Fruit fly (Drosophila melanogaster): ENCODE data around the gene CCT4.

CCT4 gene

DNA sequence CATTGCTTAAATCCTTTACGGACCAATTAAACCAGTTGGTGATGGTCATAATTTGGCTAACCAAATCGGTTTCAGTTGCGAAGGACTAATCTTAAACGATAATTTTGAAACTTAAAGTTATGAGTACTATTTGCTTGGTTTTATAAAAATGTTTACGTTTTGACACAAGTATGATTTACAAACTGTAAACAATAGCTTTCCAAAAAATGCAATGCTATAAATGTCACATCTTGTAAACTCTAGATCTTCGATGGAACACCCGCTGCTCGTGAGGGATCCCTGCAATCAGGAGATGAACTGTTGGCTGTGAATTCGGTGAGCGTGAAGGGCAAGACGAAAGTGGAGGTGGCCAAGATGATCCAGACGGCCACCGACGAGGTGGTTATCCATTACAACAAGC is 4.5 kb upstream of the CCT4 start, which contains the start of gene CG5781:
TSS of gene CG5781 (minus strand) at position 101 of the 400 bp plus-strand sequence.
- no peak for TF ChIP-seq noc (tag; optimal IDR thresholded peaks at IDR 0.05)

DNA sequence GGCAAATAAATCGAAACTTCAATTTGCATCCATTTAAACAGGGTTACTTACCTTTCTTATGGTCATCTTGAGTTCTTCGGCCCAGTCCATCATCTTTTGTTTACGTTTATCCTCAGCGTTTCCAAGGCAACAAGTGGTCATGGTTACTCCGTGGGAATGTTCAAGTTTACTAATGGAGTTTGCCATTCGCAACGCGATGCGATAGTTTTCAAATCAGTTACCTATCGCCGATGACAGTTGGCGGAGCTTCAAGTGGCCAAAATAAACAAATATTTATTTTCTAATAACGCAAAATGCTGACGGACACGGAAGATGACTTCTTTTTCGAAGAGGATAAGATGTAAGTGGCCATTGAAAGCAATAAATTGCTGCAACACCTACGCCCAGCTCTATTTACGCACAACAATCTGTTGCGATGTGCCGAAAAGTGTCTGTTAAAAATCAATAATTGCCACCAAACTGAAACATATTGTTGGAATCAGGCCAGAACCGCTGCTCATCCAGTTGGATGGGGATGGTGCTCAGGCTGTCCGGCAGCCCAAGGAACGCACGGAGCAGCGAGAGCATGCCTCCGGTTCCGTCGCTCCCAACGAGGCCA is 2.2 kb upstream of the CCT4 start, which contains the start of the genes IFT43 and PICK1:
TSS of gene IFT43 (minus strand) at position 166 of the 598 bp plus-strand sequence.
TSS of gene PICK1 (plus strand) at position 211 of the 598 bp plus-strand sequence.
- no peak for TF ChIP-seq noc (tag; optimal IDR thresholded peaks at IDR 0.05)

DNA sequence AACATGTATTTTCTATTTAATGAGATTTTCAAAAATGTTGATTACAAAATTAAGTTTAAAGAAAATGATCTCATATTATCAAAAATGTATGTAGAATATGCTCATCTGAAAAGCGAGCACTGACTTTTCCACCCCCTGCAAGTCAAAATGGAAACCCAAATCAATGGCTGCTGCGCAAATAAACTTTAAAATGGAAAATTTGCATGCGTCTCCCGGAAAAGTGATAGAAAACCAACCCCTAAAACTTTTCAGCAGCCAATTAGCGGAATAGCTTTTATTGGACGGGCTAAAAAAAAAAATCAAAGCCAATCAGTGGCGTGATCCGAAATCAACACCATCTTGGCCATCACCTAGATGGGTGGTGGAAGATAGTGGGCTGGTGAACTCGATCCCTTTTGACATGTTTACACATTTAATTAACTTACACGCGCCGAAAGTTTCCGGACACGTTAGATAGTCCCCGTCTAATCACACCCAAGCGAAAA is 3.4 kb downstream of the CCT4 start:
- TF ChIP-seq noc (tag; optimal IDR thresholded peaks at IDR 0.05): no peak

DNA sequence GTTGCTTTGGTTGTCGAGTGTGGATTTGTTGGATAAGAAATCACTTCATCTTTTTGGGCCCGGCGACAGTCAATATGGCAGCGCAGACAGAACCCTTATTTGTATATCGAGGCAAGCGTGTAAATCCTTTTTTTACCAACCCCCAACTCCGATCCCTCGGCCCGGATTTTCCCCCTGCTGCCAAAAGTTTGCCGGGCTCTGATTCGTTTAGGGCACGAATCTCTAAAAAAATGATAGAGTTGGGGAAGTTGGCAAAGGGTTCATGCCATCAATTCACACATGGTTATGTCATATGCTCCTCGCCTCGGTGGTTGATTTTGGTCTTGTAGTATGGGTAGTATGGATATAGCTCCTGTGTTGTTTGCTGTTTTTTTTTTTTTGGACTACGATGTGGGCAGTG is 5.9 kb downstream of the CCT4 start:
- no peak for TF ChIP-seq noc (tag; optimal IDR thresholded peaks at IDR 0.05)

DNA sequence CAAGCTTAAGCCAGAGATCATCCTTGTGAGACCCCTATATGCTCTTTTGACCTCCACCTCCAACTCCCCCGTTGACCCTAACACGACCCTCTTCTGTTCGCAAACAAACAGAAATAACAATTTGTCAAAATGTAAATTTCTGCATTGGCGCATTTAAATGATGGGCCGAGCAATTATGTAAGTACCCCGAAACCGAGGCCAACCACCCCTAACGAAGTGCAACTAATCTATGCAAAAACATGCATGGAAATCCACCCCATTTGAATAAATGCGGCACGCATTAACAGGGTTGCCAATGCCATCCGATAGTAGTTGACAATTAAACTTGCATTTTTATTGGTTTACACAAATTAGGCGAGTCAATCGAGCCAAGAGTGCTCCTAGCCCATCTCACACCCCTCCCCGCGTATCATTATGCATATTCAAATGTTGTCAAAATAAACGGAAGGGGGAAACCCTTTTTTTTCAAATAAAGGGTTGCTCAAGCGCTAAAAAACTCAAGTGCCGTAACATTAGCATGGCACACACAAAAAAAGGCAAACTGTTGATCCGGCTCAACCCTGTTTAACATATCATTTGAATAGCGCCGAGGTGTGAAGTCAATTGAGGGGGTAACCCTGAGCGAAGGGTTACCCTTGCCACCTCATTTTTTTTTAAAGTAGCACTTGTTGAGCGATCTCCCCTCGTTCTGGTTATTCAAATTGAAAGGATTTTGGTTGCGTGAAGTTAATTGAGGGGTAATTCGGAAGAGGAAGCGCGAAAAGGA is 10.9 kb downstream of the CCT4 start:
- TF ChIP-seq noc (tag; optimal IDR thresholded peaks at IDR 0.05): no peak

DNA sequence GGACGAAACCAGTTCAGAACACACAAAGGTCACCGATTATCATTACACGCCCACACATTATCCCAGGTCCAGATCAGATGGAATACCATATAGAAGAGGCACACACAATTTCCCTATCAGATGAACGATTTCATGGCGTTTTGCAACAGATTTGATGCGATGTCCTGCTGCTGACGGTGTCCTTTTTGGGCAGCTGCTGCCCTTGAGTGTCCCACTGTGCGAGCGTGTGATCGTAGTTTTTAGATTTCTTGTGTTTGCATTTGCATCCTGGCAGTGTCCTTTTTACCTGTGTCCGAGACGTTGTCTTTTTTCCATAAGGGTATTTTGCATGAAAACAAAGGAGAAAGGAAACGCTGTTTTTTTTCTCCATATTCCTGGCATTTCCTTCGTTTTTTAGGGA is 13.4 kb downstream of the CCT4 start:
- no peak for TF ChIP-seq noc (tag; optimal IDR thresholded peaks at IDR 0.05)

DNA sequence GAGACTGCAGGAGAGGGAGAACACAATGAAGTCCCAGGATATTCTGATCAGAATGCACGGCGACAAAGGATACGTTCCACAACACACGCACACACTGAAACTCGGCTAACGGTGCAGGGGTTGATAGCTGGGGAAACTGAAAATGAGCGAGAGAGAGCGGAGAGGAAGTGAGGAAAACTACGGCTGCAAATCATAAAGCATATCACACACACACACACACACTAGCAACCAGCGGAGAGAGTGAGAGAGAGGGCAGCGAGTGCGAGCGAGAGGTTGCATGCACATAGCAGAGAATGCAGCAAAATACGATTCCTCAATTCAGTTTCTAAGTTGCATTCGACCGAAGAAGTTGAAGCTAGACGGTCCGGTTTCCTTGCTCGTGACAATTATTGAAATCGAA is 14.4 kb downstream of the CCT4 start:
- TF ChIP-seq noc (tag; optimal IDR thresholded peaks at IDR 0.05): no peak

DNA sequence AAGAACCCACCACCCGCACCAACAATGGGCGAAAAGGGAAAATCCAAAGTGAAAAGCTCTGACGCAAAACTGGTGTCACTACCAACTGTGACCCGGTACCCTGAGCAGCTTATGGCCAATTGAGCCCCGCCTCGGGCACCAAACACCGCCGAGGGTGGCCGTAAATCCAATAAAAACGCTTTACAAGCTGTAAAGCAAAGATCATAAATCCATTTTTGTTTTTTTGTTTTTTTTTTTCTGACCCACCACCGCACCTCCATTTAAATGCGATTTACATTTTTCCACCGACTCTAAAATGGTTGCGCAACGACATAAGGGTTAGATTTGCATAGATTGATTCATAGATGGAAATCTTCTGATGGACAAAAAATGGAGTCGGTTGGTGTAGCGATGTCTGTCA is 18.4 kb downstream of the CCT4 start:
- TF ChIP-seq noc (tag; optimal IDR thresholded peaks at IDR 0.05): no peak

DNA sequence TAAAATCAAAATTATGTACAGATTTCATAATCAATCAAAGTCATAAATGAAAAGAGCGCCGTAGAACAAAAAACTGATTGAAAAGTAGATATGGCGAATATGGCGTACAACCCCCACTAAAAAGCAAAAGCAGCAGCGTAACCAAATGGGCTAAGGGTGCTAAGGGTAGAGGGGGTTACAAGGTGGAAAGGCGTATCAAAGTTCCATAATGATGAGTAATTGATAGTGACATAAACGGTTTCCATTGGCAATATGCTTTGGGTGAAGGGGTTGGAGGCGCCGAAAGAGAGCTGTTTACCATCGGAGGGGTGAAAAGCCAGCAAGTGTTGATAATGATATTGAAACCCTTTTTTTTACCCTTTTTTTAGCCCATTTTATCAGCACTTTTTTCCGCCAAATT is 20.4 kb downstream of the CCT4 start:
- TF ChIP-seq noc (tag; optimal IDR thresholded peaks at IDR 0.05): no peak

DNA sequence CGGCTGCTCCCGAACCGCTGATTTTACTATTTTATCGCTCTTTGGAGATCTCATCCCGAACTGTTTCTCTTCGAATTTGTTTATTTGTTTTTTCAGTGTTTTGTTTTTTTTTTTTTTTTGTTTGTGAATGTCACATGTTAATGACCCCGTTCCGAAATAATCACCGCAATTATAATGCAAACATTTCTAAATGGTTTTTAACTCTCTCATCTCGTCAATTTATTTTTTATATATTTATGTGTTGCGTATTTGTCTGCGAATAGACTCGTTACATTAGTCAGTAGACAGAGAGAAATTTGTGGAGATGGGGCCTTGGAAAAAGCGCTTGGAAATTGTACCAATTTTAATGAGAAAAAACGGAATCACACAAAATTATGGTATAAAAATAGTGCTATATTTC is 23.1 kb downstream of the CCT4 start, which contains the start of gene Nepl7:
TSS of gene Nepl7 (minus strand) at position 101 of the 400 bp plus-strand sequence.
- TF ChIP-seq noc (tag; optimal IDR thresholded peaks at IDR 0.05): no peak

DNA sequence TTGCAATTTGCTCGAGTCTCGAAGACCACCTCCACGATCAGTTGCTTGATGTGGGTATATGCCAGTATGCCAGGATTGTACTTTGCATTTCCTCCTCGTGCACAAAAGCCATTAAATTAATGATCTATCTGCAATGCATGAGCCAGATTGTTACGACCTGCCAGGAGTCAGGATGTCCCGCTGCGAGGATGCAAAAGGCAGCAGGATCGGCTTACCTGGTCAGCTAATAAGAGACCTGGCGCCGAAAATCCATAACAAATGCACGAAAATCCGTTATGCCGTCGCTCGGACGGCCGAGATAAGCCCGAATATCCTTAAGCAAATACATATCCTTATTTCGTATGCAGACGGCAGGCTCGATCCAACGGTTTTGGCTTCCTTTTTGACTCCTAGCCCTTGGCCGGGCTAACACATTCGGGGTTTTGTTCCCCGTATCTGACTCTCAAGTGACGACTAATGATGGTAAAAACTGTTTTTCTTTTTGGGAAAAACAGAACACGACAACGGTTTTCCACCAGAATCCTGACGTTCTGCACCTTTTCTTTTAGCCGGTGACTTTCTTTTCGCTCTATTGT is 26.6 kb downstream of the CCT4 start:
- no peak for TF ChIP-seq noc (tag; optimal IDR thresholded peaks at IDR 0.05)

DNA sequence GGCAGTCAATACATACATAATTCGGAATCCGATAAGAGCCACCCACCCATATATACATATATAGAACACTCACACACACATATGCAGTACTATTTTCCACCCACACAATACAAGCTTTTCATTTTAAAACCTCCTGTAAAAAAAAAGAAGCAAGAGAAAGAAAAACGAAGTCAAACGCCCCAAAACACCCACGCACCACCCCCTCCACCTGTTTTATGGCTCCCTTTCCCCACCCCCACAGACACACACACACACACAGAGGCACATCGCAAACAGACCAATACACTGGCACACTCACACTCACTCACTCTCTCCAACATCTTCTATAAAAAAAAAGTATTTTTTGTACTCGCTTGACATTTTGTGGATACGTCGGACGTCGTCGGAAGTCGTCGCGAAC is 35.4 kb downstream of the CCT4 start:
- TF ChIP-seq noc (tag; optimal IDR thresholded peaks at IDR 0.05): no peak

DNA sequence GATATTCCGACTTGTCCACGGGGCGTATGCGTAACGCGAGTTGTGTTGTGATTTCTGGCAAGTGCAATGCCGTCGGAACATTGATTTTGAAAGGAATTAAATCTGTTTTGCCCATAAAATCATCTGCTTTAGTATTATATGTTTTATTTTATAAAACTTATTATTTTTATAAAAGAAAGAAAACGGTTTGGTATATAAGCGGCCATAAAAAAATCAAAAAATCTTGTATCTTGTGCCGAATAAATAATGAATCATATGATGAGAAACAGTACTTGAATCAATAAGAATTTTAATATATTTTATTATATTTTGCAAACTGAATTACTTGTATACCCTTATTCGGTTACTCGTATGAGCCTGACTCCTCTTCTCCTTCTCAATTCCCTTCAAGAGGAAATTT is 35.9 kb downstream of the CCT4 start, which contains the start of gene pdm2:
TSS of gene pdm2 (plus strand) at position 301 of the 400 bp plus-strand sequence.
- TF ChIP-seq noc (tag; optimal IDR thresholded peaks at IDR 0.05): no peak

DNA sequence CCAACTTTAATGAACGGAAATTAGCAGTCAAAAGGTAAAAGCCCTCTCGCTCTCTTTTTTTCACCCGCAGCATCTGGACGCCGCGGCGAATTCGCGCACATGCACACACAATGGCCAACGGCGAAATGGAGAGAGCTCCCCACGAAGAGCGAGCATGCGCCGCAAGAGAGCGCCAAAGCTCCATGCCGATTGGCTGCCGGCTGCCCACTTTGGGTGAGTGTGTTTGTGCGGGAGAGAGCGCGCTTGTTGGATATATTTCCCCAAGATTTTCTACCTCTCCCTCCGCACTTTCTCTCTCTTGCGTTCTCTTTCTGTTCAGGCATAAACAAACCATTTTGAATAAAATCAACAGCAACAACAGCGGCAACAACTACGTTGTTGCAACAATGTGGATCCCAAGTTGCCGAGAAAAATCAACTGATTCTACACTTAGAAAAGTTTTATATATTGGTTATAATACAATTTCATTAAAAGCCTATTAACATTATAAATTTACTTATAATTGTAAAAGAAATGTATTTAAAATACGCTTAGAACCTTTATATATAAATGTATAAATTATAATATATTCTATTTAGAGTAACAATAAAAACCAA is 36.9 kb downstream of the CCT4 start:
- no peak for TF ChIP-seq noc (tag; optimal IDR thresholded peaks at IDR 0.05)

DNA sequence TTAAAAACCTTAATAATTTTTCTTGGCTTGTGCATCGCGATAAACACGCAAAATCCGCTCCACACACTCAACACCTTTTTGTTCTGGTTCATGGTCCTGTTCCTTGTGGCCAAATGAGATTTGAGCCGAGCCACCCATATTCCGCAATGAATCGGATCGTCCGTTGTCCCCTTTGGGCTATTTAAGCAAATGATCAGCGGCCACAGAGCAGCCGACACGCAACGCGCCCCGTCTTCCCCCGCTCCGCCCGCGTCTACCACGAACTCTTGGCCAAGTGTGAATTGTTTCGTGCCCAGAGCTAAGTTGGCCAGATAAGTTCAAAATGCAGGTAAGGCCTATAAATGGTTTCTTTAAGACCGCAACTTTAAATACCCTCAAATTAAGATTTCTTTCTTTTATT is 41.7 kb downstream of the CCT4 start:
- TF ChIP-seq noc (tag; optimal IDR thresholded peaks at IDR 0.05): no peak

DNA sequence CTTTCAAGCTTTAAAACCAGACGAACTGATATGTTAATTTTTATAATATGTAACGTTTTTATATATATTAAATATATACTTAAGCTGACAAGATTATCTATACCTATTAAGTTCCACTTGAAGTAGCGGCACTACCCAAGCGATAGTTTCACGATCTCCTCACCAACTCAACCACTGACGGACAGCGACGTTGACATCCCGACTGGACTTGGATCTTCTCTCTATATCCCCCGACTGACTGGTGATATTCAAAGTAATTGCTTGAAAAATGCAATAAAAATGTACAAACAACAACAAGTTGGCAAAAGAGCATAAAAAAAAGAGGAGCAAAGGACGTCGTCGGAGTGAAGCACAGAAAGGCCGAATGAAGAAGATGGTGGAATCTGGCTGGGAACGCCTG is 46.5 kb downstream of the CCT4 start, which contains the start of gene Ref2:
TSS of gene Ref2 (minus strand) at position 101 of the 400 bp plus-strand sequence.
- no peak for TF ChIP-seq noc (tag; optimal IDR thresholded peaks at IDR 0.05)
